Worm (Caenorhabditis elegans) whole organism, mixed stage, embryonic: ENCODE data around the gene orc-1.

ENCODE experiments used
- bed-3 ChIP-seq: fragments of 200-800 bp; sonication (Bioruptor generic); optimal IDR thresholded peaks from 3 replicates; lab custom pipeline; 2018; ENCODE audit warnings: mild to moderate bottlenecking, missing genetic modification characterization, moderate library complexity, missing compliant biosample characterization
- ceh-39 ChIP-seq: fragments of 150-350 bp; optimal IDR thresholded peaks from 2 replicates; lab custom pipeline; 2014; ENCODE audit warnings: missing biosample characterization, missing genetic modification characterization
- ces-1 ChIP-seq: fragments of 150-350 bp; optimal IDR thresholded peaks from 2 replicates; lab custom pipeline; 2014; ENCODE audit warnings: missing biosample characterization, missing genetic modification reagents, missing genetic modification characterization
- cnd-1 ChIP-seq: fragments of 200-800 bp; sonication (Bioruptor generic); optimal IDR thresholded peaks from 2 replicates; lab custom pipeline; 2018; ENCODE audit warnings: mild to moderate bottlenecking, missing genetic modification characterization, missing compliant biosample characterization
- drap-1 ChIP-seq: fragments of 200-800 bp; sonication (Bioruptor generic); optimal IDR thresholded peaks from 3 replicates; lab custom pipeline; 2018; ENCODE audit warnings: mild to moderate bottlenecking, missing genetic modification characterization, missing compliant biosample characterization
- elt-1 ChIP-seq: sonication (generic microtip); optimal IDR thresholded peaks from 2 replicates; lab custom pipeline; 2017; ENCODE audit warnings: missing genetic modification characterization, mild to moderate bottlenecking, missing compliant biosample characterization, antibody characterized with exemption, moderate library complexity, borderline replicate concordance; ENCODE audit not compliant: insufficient read depth
- elt-3 ChIP-seq: fragments of 150-350 bp; optimal IDR thresholded peaks from 2 replicates; lab custom pipeline; 2014; ENCODE audit warnings: missing biosample characterization, missing genetic modification characterization
- flh-1 ChIP-seq: fragments of 200-800 bp; sonication (Bioruptor generic); optimal IDR thresholded peaks from 2 replicates; lab custom pipeline; 2018; ENCODE audit warnings: mild to moderate bottlenecking, missing genetic modification characterization, moderate library complexity, missing compliant biosample characterization
- hlh-1 ChIP-seq: fragments of 150-350 bp; optimal IDR thresholded peaks from 2 replicates; lab custom pipeline; 2014; ENCODE audit warnings: missing biosample characterization, missing genetic modification reagents, missing genetic modification characterization
- lin-13 ChIP-seq: fragments of 150-350 bp; optimal IDR thresholded peaks from 2 replicates; lab custom pipeline; 2014; ENCODE audit warnings: missing biosample characterization, missing genetic modification characterization
- lsy-2 ChIP-seq: fragments of 150-350 bp; optimal IDR thresholded peaks from 2 replicates; lab custom pipeline; 2014; ENCODE audit warnings: missing biosample characterization, missing genetic modification characterization
- mab-5 ChIP-seq: fragments of 150-350 bp; optimal IDR thresholded peaks from 2 replicates; lab custom pipeline; 2014; ENCODE audit warnings: missing biosample characterization, missing genetic modification characterization
- mep-1 ChIP-seq: fragments of 150-350 bp; optimal IDR thresholded peaks from 2 replicates; lab custom pipeline; 2017; ENCODE audit warnings: missing biosample characterization, missing genetic modification reagents, missing genetic modification characterization, inconsistent platforms
- mls-2 ChIP-seq: sonication (generic microtip); optimal IDR thresholded peaks from 2 replicates; lab custom pipeline; 2016; ENCODE audit warnings: mild to moderate bottlenecking, missing genetic modification characterization, moderate library complexity, missing compliant biosample characterization
- nhr-12 ChIP-seq: fragments of 150-350 bp; optimal IDR thresholded peaks from 2 replicates; lab custom pipeline; 2014; ENCODE audit warnings: missing biosample characterization, missing genetic modification characterization
- nhr-2 ChIP-seq: fragments of 150-350 bp; optimal IDR thresholded peaks from 2 replicates; lab custom pipeline; 2014; ENCODE audit warnings: missing biosample characterization, missing genetic modification characterization
- nhr-237 ChIP-seq: fragments of 150-350 bp; optimal IDR thresholded peaks from 2 replicates; lab custom pipeline; 2014; ENCODE audit warnings: missing biosample characterization, missing genetic modification characterization
- nhr-28 ChIP-seq: fragments of 150-350 bp; optimal IDR thresholded peaks from 2 replicates; lab custom pipeline; 2014; ENCODE audit warnings: missing biosample characterization, missing genetic modification characterization
- nhr-76 ChIP-seq: sonication (generic microtip); optimal IDR thresholded peaks from 2 replicates; lab custom pipeline; 2017; ENCODE audit warnings: missing biosample characterization, missing genetic modification characterization
- pha-4 ChIP-seq: fragments of 150-350 bp; optimal IDR thresholded peaks from 2 replicates; lab custom pipeline; 2018; ENCODE audit warnings: missing biosample characterization, missing genetic modification reagents, missing genetic modification characterization
- sem-2 ChIP-seq: fragments of 200-800 bp; sonication (Bioruptor generic); optimal IDR thresholded peaks from 2 replicates; lab custom pipeline; 2018; ENCODE audit warnings: mild to moderate bottlenecking, missing genetic modification characterization, missing compliant biosample characterization
- snpc-4 ChIP-seq: fragments of 150-350 bp; optimal IDR thresholded peaks from 2 replicates; lab custom pipeline; 2014; ENCODE audit warnings: missing biosample characterization, missing genetic modification characterization
- tbx-8 ChIP-seq: fragments of 200-800 bp; sonication (Bioruptor generic); optimal IDR thresholded peaks from 2 replicates; lab custom pipeline; 2018; ENCODE audit warnings: mild to moderate bottlenecking, missing genetic modification characterization, moderate library complexity, missing compliant biosample characterization
- unc-120 ChIP-seq: sonication (generic microtip); optimal IDR thresholded peaks from 2 replicates; lab custom pipeline; 2017; ENCODE audit warnings: missing genetic modification characterization, missing compliant biosample characterization; ENCODE audit not compliant: poor library complexity, severe bottlenecking
- unc-39 ChIP-seq: fragments of 150-350 bp; optimal IDR thresholded peaks from 2 replicates; lab custom pipeline; 2014; ENCODE audit warnings: missing biosample characterization, missing genetic modification characterization
- unc-62 ChIP-seq: fragments of 150-350 bp; optimal IDR thresholded peaks from 2 replicates; lab custom pipeline; 2014; ENCODE audit warnings: missing biosample characterization, missing genetic modification reagents, missing genetic modification characterization
- zip-8 ChIP-seq: fragments of 150-350 bp; optimal IDR thresholded peaks from 2 replicates; lab custom pipeline; 2014; ENCODE audit warnings: missing biosample characterization, missing genetic modification characterization
- ztf-11 ChIP-seq: fragments of 150-350 bp; optimal IDR thresholded peaks from 2 replicates; lab custom pipeline; 2014; ENCODE audit warnings: missing biosample characterization, missing genetic modification characterization

orc-1 gene

DNA sequence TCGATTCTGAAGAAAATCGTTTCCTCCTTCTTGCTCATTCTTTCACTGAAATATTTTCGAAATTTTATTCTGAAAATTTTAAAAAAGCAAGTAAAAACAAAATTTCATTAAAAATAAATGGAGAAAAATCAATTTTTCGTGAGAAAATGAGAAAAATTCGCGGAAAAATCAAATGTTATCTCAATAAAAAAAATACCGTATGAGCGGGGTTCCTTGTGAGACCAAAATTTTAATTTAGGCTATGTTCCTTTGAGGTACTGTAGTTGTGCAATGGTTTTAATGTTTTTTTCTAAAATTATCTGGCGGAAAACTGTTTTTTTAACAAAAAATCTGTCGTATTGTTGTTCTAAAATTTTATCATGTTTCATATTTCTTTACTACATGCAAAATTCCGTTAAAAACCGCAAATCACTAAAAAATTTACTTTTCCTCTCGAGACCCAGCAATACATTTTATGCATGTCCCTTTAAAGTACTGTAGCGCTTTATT is 42.7 kb upstream of the orc-1 start, which contains the start of gene epg-6:
TSS of gene epg-6 (minus strand) at position 51 of the 489 bp plus-strand sequence.
- no peak for TF ChIP-seq drap-1 (GFP tag; lab: Kevin White, UChicago)
- TF ChIP-seq pha-4 (tag; lab: Kevin White, UChicago), result no peak
- TF ChIP-seq hlh-1 (tag; lab: Kevin White, UChicago), result no peak
- TF ChIP-seq nhr-237 (tag; lab: Kevin White, UChicago), result no peak
- no peak for TF ChIP-seq flh-1 (GFP tag; lab: Kevin White, UChicago)
- TF ChIP-seq ceh-39, result no peak

DNA sequence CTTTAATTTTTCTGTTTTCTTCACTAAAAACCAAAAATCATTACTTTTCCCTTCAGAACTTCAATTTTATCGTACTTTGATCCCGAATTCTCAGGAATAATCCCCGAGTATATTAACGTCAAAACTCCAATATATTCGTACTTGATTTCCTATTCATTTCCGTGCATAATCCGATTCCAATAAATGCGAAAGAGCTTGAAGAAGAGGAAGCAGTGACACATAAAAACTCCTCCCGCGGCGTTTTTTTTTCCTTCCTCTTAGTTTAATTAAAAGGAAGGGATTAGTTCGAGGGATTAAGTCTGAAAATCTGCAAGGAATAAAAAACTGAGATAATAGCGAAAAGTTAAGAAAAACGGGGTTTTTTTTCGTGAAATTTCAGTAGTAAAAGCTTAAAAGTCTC is 42.0 kb upstream of the orc-1 start:
- TF ChIP-seq unc-62 (GFP tag; lab: Kevin White, UChicago) (no peak), unc-39 (no peak), ceh-39 (no peak), pha-4 (tag; lab: Kevin White, UChicago) (no peak), zip-8 (no peak), sem-2 (GFP tag; lab: Kevin White, UChicago) (no peak), snpc-4 (no peak), lin-13 (tag; lab: Kevin White, UChicago) (no peak), mep-1 (tag; lab: Kevin White, UChicago) (no peak), lsy-2 (tag; lab: Kevin White, UChicago) (no peak), flh-1 (GFP tag; lab: Kevin White, UChicago) (no peak), bed-3 (GFP tag; lab: Kevin White, UChicago) (no peak)

DNA sequence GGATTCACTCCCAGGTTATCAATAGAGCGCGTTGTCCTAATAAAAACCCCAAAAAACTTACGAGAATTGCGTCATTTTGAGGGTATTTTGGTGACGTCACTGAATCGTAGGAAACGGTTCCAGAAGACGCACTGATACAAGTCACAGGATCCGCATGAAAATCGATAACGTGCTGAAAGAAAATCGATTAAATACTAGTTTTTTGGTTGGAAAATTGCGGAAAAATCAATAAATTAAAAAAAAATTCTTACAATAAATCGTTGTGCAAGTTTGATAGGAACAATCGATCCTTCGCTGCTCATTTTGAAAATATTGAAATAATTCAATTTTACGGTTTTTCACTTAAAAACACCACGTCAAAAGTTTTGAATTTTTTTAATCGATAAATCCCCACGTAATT is 39.7 kb upstream of the orc-1 start, which contains the start of gene Y39A1A.2:
TSS of gene Y39A1A.2 (minus strand) at position 319 of the 400 bp plus-strand sequence.
- TF ChIP-seq mep-1 (tag; lab: Kevin White, UChicago) (no peak), elt-1 (tag; lab: Kevin White, UChicago) (no peak), zip-8 (peak; percentile 76)

DNA sequence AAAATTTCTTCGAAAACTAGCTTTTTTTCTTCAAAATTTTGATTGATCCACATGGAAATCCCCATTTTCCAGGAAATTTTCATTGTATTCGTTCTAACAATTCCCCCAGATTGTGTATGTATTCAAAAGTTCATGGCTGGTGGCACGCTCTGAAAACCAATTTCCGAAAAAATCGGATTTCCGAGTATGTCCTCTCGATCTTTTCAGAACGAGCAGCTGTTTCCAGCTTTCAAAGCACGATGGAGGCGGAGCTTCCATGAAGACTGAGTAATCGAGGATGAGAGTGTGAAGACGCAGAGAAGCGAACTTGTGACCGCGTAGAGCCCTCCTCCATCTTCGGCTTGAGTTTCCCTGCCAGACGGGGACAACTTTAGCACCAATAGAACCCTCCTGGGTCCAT is 38.6 kb upstream of the orc-1 start:
- TF ChIP-seq snpc-4 (no peak), ztf-11 (tag; lab: Kevin White, UChicago) (no peak), lin-13 (tag; lab: Kevin White, UChicago) (no peak), hlh-1 (tag; lab: Kevin White, UChicago) (no peak), sem-2 (GFP tag; lab: Kevin White, UChicago) (no peak), mls-2 (tag; lab: Kevin White, UChicago) (no peak), nhr-28 (tag; lab: Kevin White, UChicago) (no peak), mep-1 (tag; lab: Kevin White, UChicago) (no peak), ceh-39 (no peak), nhr-237 (tag; lab: Kevin White, UChicago) (no peak), unc-120 (tag; lab: Kevin White, UChicago) (no peak), cnd-1 (tag; lab: Kevin White, UChicago) (no peak), nhr-2 (tag; lab: Kevin White, UChicago) (no peak)

DNA sequence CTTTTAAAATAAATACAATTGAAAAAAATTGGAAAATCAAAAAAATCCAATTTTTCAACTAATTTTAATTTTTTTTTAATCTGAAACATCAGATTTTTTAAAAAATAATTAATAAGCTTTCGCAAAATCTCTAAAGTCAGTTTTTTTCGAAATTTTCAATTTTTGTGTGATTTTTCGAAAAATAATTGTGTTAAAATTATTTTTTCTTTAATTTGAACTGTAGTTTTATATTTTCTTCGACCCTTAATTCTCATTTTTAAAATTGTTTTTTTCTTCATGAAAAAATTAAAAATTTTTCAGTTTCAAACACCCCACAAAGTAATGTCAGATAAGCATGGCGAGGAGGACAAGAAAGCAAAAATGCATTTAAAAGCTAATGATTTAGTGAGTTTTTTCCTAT is 37.9 kb upstream of the orc-1 start, which contains the start of gene rabx-5:
TSS of gene rabx-5 (plus strand) at position 301 of the 400 bp plus-strand sequence.
- TF ChIP-seq ces-1 (GFP tag; lab: Kevin White, UChicago) (no peak), tbx-8 (GFP tag; lab: Kevin White, UChicago) (no peak), mab-5 (tag; lab: Kevin White, UChicago) (no peak), nhr-76 (no peak), mls-2 (tag; lab: Kevin White, UChicago) (no peak)

DNA sequence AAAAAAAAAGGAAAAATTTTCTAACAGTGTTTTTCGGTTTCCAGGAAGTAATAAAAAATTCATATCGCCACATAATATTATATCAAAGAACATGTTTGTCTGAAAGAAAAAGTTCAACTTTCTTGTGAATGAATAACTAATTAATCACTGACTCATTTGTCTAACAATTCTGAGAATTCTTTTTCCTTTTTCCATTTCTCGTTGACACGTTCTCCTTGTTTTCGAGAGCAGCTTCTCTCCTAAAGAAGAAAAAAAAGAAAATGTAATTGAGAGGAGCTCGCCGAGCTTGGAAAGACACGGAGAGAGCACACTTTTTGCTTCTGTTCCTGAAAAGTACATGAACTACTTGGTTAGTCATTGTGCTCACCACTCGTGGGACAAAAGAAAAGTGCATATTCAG is 34.8 kb upstream of the orc-1 start:
- TF ChIP-seq cnd-1 (tag; lab: Kevin White, UChicago) (no peak), pha-4 (tag; lab: Kevin White, UChicago) (no peak), nhr-12 (no peak), ces-1 (GFP tag; lab: Kevin White, UChicago) (no peak), elt-3 (no peak), nhr-237 (tag; lab: Kevin White, UChicago) (no peak), mls-2 (tag; lab: Kevin White, UChicago) (no peak), elt-1 (tag; lab: Kevin White, UChicago) (no peak)
